Fruit fly (Drosophila melanogaster) whole organism, embryonic: ENCODE data around the gene CG7841.

Experiments
- Asciz ChIP-seq: fragments of 200-800 bp; sonication (Bioruptor generic); optimal IDR thresholded peaks from 2 replicates; lab custom pipeline; 2017; ENCODE audit warnings: missing biosample characterization, mild to moderate bottlenecking, missing genetic modification characterization, missing genetic modification reagents
- Atf6 ChIP-seq: fragments of 200-800 bp; sonication (Bioruptor generic); IDR thresholded peaks from 2 replicates; pipeline ENCODE4 v1.3.6; 2022; ENCODE audit warnings: missing biosample characterization, missing genetic modification characterization
- CG10462 ChIP-seq: fragments of 200-800 bp; sonication (Bioruptor generic); optimal IDR thresholded peaks from 2 replicates; lab custom pipeline; 2016; ENCODE audit warnings: missing biosample characterization, missing genetic modification characterization
- CG1529 ChIP-seq: fragments of 200-800 bp; sonication (Bioruptor generic); optimal IDR thresholded peaks from 3 replicates; lab custom pipeline; 2018; ENCODE audit warnings: missing biosample characterization, missing genetic modification characterization
- CG16813 ChIP-seq: fragments of 200-800 bp; sonication (Bioruptor generic); IDR thresholded peaks from 3 replicates; pipeline ENCODE4 v1.3.6; 2022; ENCODE audit warnings: missing biosample characterization, missing genetic modification characterization; ENCODE audit not compliant: partially characterized antibody
- CG17359 ChIP-seq: fragments of 200-800 bp; sonication (Bioruptor generic); optimal IDR thresholded peaks from 3 replicates; lab custom pipeline; 2018; ENCODE audit warnings: missing biosample characterization, mild to moderate bottlenecking, missing genetic modification characterization, moderate library complexity
- CG17568 ChIP-seq: fragments of 200-800 bp; sonication (Bioruptor generic); optimal IDR thresholded peaks from 2 replicates; lab custom pipeline; 2018; ENCODE audit warnings: missing biosample characterization, mild to moderate bottlenecking, missing genetic modification characterization, moderate library complexity
- CG17829 ChIP-seq: fragments of 200-800 bp; optimal IDR thresholded peaks from 2 replicates; lab custom pipeline; 2019; ENCODE audit warnings: missing biosample characterization, mild to moderate bottlenecking, missing genetic modification characterization, moderate library complexity
- CG2116 ChIP-seq: fragments of 200-800 bp; sonication (Bioruptor generic); optimal IDR thresholded peaks from 3 replicates; lab custom pipeline; 2018; ENCODE audit warnings: missing biosample characterization, mild to moderate bottlenecking, missing genetic modification characterization
- CG3065 ChIP-seq: fragments of 200-800 bp; sonication (Bioruptor generic); optimal IDR thresholded peaks from 2 replicates; lab custom pipeline; 2016; ENCODE audit warnings: missing biosample characterization, missing genetic modification characterization
- CG31441 ChIP-seq: fragments of 200-800 bp; sonication (Bioruptor generic); IDR thresholded peaks from 2 replicates; pipeline ENCODE4 v1.3.6; 2022; ENCODE audit warnings: missing biosample characterization, missing genetic modification characterization
- CG33213 ChIP-seq: fragments of 200-800 bp; sonication (Bioruptor generic); optimal IDR thresholded peaks from 3 replicates; lab custom pipeline; 2016; ENCODE audit warnings: missing biosample characterization, missing genetic modification characterization
- CG3995 ChIP-seq: fragments of 200-800 bp; sonication (Bioruptor generic); optimal IDR thresholded peaks from 3 replicates; lab custom pipeline; 2016; ENCODE audit warnings: missing biosample characterization, missing genetic modification characterization
- CG4328 ChIP-seq: fragments of 200-800 bp; sonication (Bioruptor generic); optimal IDR thresholded peaks from 3 replicates; lab custom pipeline; 2017; ENCODE audit warnings: missing biosample characterization, missing genetic modification reagents, missing genetic modification characterization
- CG4617 ChIP-seq: fragments of 200-800 bp; sonication (Bioruptor generic); optimal IDR thresholded peaks from 3 replicates; lab custom pipeline; 2016; ENCODE audit warnings: missing biosample characterization, missing genetic modification characterization, borderline replicate concordance
- CG5180 ChIP-seq: fragments of 200-800 bp; sonication (Bioruptor generic); optimal IDR thresholded peaks from 3 replicates; lab custom pipeline; 2017; ENCODE audit warnings: missing biosample characterization, missing genetic modification characterization, mild to moderate bottlenecking, moderate library complexity, missing genetic modification reagents
- CG5953 ChIP-seq: fragments of 200-800 bp; sonication (Bioruptor generic); IDR thresholded peaks from 2 replicates; pipeline ENCODE4 v1.3.6; 2022; ENCODE audit warnings: missing biosample characterization, missing genetic modification characterization
- CG6272 ChIP-seq: fragments of 200-800 bp; sonication (Bioruptor generic); IDR thresholded peaks from 2 replicates; pipeline ENCODE4 v1.3.6; 2022; ENCODE audit warnings: missing biosample characterization, missing genetic modification characterization
- CG8478 ChIP-seq: fragments of >200 bp; optimal IDR thresholded peaks from 2 replicates; lab custom pipeline; 2018
- CG8765 ChIP-seq: fragments of 200-800 bp; sonication (Bioruptor generic); IDR thresholded peaks from 2 replicates; pipeline ENCODE4 v1.3.6; 2022; ENCODE audit warnings: missing biosample characterization, missing genetic modification characterization
- CG9797 ChIP-seq: fragments of 200-800 bp; sonication (Bioruptor generic); optimal IDR thresholded peaks from 3 replicates; lab custom pipeline; 2018; ENCODE audit warnings: missing biosample characterization, mild to moderate bottlenecking, missing genetic modification characterization
- Drgx ChIP-seq: fragments of 200-800 bp; sonication (Bioruptor generic); IDR thresholded peaks from 2 replicates; pipeline ENCODE4 v1.3.6; 2022; ENCODE audit warnings: missing biosample characterization, missing genetic modification characterization
- Hand ChIP-seq: fragments of 200-800 bp; sonication (Bioruptor generic); optimal IDR thresholded peaks from 2 replicates; lab custom pipeline; 2017; ENCODE audit warnings: mild to moderate bottlenecking, missing biosample characterization, missing genetic modification reagents, missing genetic modification characterization
- Hey ChIP-seq: fragments of 200-800 bp; sonication (Bioruptor generic); optimal IDR thresholded peaks from 3 replicates; lab custom pipeline; 2018; ENCODE audit warnings: missing biosample characterization, mild to moderate bottlenecking, missing genetic modification characterization
- Hr3 ChIP-seq: fragments of 200-800 bp; sonication (Bioruptor generic); optimal IDR thresholded peaks from 3 replicates; lab custom pipeline; 2016; ENCODE audit warnings: missing biosample characterization, missing genetic modification characterization
- Hr39 ChIP-seq: fragments of >200 bp; optimal IDR thresholded peaks from 2 replicates; lab custom pipeline; 2017
- Hr78 ChIP-seq, 2 experiments: fragments of 200-800 bp in 1 of 2; fragments of >200 bp in 1 of 2; sonication (Bioruptor generic) in 1 of 2; optimal IDR thresholded peaks; 2 replicates each; lab custom pipeline; 2017 to 2019; ENCODE audit warnings: missing biosample characterization in 2 of 2, missing genetic modification characterization in 2 of 2, mild to moderate bottlenecking in 1 of 2, moderate library complexity in 1 of 2
- Jarid2 ChIP-seq: fragments of 200-800 bp; sonication (Bioruptor generic); optimal IDR thresholded peaks from 3 replicates; lab custom pipeline; 2017; ENCODE audit warnings: mild to moderate bottlenecking, missing biosample characterization, missing genetic modification reagents, missing genetic modification characterization
- Lhr ChIP-seq: fragments of 200-800 bp; sonication (Bioruptor generic); optimal IDR thresholded peaks from 3 replicates; lab custom pipeline; 2017; ENCODE audit warnings: mild to moderate bottlenecking, missing biosample characterization, missing genetic modification reagents, missing genetic modification characterization
- Lim3 ChIP-seq: fragments of 200-800 bp; sonication (Bioruptor generic); IDR thresholded peaks from 2 replicates; pipeline ENCODE4 v1.3.6; 2022; ENCODE audit warnings: missing biosample characterization, missing genetic modification characterization
- Rx ChIP-seq: fragments of 200-800 bp; sonication (Bioruptor generic); IDR thresholded peaks from 2 replicates; pipeline ENCODE4 v1.3.6; 2022; ENCODE audit warnings: missing biosample characterization, missing genetic modification characterization
- Sry-β ChIP-seq: fragments of 200-800 bp; sonication (Bioruptor generic); optimal IDR thresholded peaks from 2 replicates; lab custom pipeline; 2018; ENCODE audit warnings: missing biosample characterization, mild to moderate bottlenecking, missing genetic modification characterization, moderate library complexity
- Tbp ChIP-seq: fragments of >200 bp; optimal IDR thresholded peaks from 2 replicates; lab custom pipeline; 2018; ENCODE audit warnings: missing biosample characterization, missing genetic modification characterization
- amos ChIP-seq: fragments of 200-800 bp; sonication (Bioruptor generic); IDR thresholded peaks from 2 replicates; pipeline ENCODE4 v1.3.6; 2022; ENCODE audit warnings: missing biosample characterization, missing genetic modification characterization; ENCODE audit not compliant: partially characterized antibody
- crc ChIP-seq: fragments of 200-800 bp; sonication (Bioruptor generic); optimal IDR thresholded peaks from 2 replicates; lab custom pipeline; 2016; ENCODE audit warnings: missing biosample characterization, missing genetic modification characterization
- emc ChIP-seq: fragments of 200-800 bp; sonication (Bioruptor generic); optimal IDR thresholded peaks from 2 replicates; lab custom pipeline; 2016; ENCODE audit warnings: missing biosample characterization, missing genetic modification characterization
- gem ChIP-seq: fragments of 200-800 bp; sonication (Bioruptor generic); optimal IDR thresholded peaks from 2 replicates; lab custom pipeline; 2019; ENCODE audit warnings: missing biosample characterization, mild to moderate bottlenecking, missing genetic modification characterization, moderate library complexity
- grau ChIP-seq: fragments of 200-800 bp; optimal IDR thresholded peaks from 3 replicates; lab custom pipeline; 2019; ENCODE audit warnings: missing biosample characterization, mild to moderate bottlenecking, missing genetic modification characterization, moderate library complexity
- gsb ChIP-seq: fragments of 200-800 bp; sonication (Bioruptor generic); IDR thresholded peaks from 2 replicates; pipeline ENCODE4 v1.3.6; 2022; ENCODE audit warnings: missing biosample characterization, missing genetic modification characterization
- hbn ChIP-seq: fragments of 200-800 bp; sonication (Bioruptor generic); IDR thresholded peaks from 2 replicates; pipeline ENCODE4 v1.3.6; 2022; ENCODE audit warnings: missing biosample characterization, missing genetic modification characterization; ENCODE audit not compliant: partially characterized antibody
- kah ChIP-seq: fragments of 200-800 bp; sonication (Bioruptor generic); optimal IDR thresholded peaks from 2 replicates; lab custom pipeline; 2018; ENCODE audit warnings: missing biosample characterization, mild to moderate bottlenecking, missing genetic modification characterization
- mirr ChIP-seq: fragments of 200-800 bp; sonication (Bioruptor generic); optimal IDR thresholded peaks from 3 replicates; lab custom pipeline; 2018; ENCODE audit warnings: missing biosample characterization, mild to moderate bottlenecking, missing genetic modification characterization
- nau ChIP-seq: fragments of 200-800 bp; sonication (Bioruptor generic); optimal IDR thresholded peaks from 3 replicates; lab custom pipeline; 2017; ENCODE audit warnings: missing biosample characterization, mild to moderate bottlenecking, missing genetic modification characterization, missing genetic modification reagents
- psq ChIP-seq: fragments of 200-800 bp; sonication (Bioruptor generic); optimal IDR thresholded peaks from 2 replicates; lab custom pipeline; 2017; ENCODE audit warnings: missing biosample characterization, missing genetic modification characterization
- sqz ChIP-seq: fragments of 200-800 bp; sonication (Bioruptor generic); optimal IDR thresholded peaks from 3 replicates; lab custom pipeline; 2018; ENCODE audit warnings: missing biosample characterization, mild to moderate bottlenecking, missing genetic modification characterization
- tio ChIP-seq: fragments of 200-800 bp; sonication (Bioruptor generic); optimal IDR thresholded peaks from 2 replicates; lab custom pipeline; 2017; ENCODE audit warnings: missing biosample characterization, missing genetic modification characterization, inconsistent platforms
- unc-4 ChIP-seq: fragments of 200-800 bp; sonication (Bioruptor generic); IDR thresholded peaks from 2 replicates; pipeline ENCODE4 v1.3.6; 2022; ENCODE audit warnings: missing biosample characterization, missing genetic modification characterization; ENCODE audit not compliant: partially characterized antibody
- vfl ChIP-seq: fragments of 200-800 bp; sonication (Bioruptor generic); optimal IDR thresholded peaks from 2 replicates; lab custom pipeline; 2016; ENCODE audit warnings: missing biosample characterization, missing genetic modification characterization
- wor ChIP-seq: fragments of 200-800 bp; sonication (Bioruptor generic); IDR thresholded peaks from 2 replicates; pipeline ENCODE4 v1.3.6; 2022; ENCODE audit warnings: missing biosample characterization, missing genetic modification characterization
- zen2 ChIP-seq: fragments of 200-800 bp; sonication (Bioruptor generic); IDR thresholded peaks from 3 replicates; pipeline ENCODE4 v1.3.6; 2022; ENCODE audit warnings: missing biosample characterization, missing genetic modification characterization; ENCODE audit not compliant: partially characterized antibody

CG7841 gene

DNA sequence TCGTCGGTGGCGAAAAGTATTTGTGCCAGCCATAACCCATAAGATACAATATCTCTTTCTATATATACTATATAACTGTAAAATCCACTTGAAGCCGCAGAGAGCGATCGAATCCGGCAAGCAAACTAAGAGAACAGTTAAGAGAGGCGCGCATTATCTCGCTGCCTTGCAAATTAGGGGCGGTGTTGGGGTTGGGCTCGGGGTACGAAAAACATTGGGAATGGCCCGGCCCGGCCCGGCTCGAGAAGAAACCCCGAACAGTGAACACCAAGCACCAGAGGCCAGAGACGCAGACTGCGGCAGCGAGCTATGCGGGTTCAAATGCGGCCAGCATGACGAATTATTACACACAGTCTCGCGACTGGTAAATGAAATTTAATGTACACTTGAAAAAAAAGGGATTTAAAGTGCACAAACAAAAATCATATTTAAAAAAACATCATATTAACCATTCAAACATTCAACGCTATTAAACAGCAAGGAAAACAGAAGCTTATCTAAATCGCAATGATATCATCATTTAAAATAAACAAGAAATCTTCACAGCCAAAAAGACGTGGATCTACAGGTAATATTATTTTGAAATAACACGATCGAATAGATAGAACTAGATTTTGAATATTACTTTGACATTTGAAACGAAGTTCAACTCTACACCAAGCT lies 24.4 kb upstream of the CG7841 start (continued):
- TF ChIP-seq Hr39 (no peak), CG1529 (GFP tag; lab: Kevin White, UChicago) (no peak), tio (GFP tag; lab: Kevin White, UChicago) (peak; percentile 46), Asciz (GFP tag; lab: Kevin White, UChicago) (peak; percentile 6), CG3065 (GFP tag; lab: Kevin White, UChicago) (no peak), CG4328 (GFP tag; lab: Kevin White, UChicago) (no peak), CG2116 (GFP tag; lab: Kevin White, UChicago) (no peak), CG3995 (GFP tag; lab: Kevin White, UChicago) (no peak), CG17829 (peak; percentile 14), crc (no peak), gsb (peak; percentile 47; the same call in 1 of the 2 replicates), gem (tag; lab: Kevin White, UChicago) (peak; percentile 39), Drgx (GFP tag; lab: Robert Waterston, UW) (peak; percentile 70), sqz (GFP tag; lab: Kevin White, UChicago) (no peak), Hey (tag; lab: Kevin White, UChicago) (no peak), CG9797 (GFP tag; lab: Kevin White, UChicago) (no peak), emc (GFP tag; lab: Kevin White, UChicago) (no peak), Hand (no peak), CG16813 (GFP tag; lab: Robert Waterston, UW) (no peak), kah (GFP tag; lab: Kevin White, UChicago) (no peak), Hr3 (GFP tag; lab: Kevin White, UChicago) (no peak), Lim3 (GFP tag; lab: Robert Waterston, UW) (no peak), Hr78 (GFP tag; optimal IDR thresholded peaks at IDR 0.05; lab: Kevin White, UChicago) (peak in 1 of 2 experiments; percentile 29), CG17359 (tag; lab: Kevin White, UChicago) (no peak), Lhr (GFP tag; lab: Kevin White, UChicago) (no peak), CG10462 (no peak), Jarid2 (GFP tag; lab: Kevin White, UChicago) (no peak), CG4617 (GFP tag; lab: Kevin White, UChicago) (no peak), zen2 (GFP tag; lab: Robert Waterston, UW) (no peak), CG6272 (GFP tag; lab: Robert Waterston, UW) (no peak), grau (tag; lab: Kevin White, UChicago) (peak; percentile 51), Sry-β (GFP tag; lab: Kevin White, UChicago) (no peak), CG33213 (no peak), wor (GFP tag; lab: Robert Waterston, UW) (peak; percentile 32; the same call in 1 of the 2 replicates), hbn (no peak), vfl (GFP tag; lab: Kevin White, UChicago) (no peak), CG5180 (GFP tag; lab: Kevin White, UChicago) (peak; percentile 45), Atf6 (GFP tag; lab: Robert Waterston, UW) (peak; percentile 52; the same call in 1 of the 2 replicates), mirr (peak; percentile 15), Rx (peak; percentile 46), psq (GFP tag; lab: Kevin White, UChicago) (no peak), CG8478 (lab: Kevin White, UChicago) (no peak), amos (no peak), nau (GFP tag; lab: Kevin White, UChicago) (no peak), CG31441 (peak; percentile 68), CG5953 (GFP tag; lab: Robert Waterston, UW) (no peak), unc-4 (GFP tag; lab: Robert Waterston, UW) (no peak), Tbp (GFP tag; lab: Kevin White, UChicago) (no peak), CG8765 (GFP tag; lab: Robert Waterston, UW) (peak; percentile 35; the same call in 1 of the 2 replicates), CG17568 (no peak)
